Worm (Caenorhabditis elegans) whole organism, L2 larva: ENCODE measurements around the gene R04B3.1.
A peak's percentile ranks its signal among the peaks of the same experiment; 100 is the strongest.

Experiments
- C34F6.9 ChIP-seq: fragments of 150-350 bp; optimal IDR thresholded peaks from 2 replicates; lab custom pipeline; 2014; ENCODE audit warnings: missing biosample characterization, missing genetic modification characterization
- F13H6.1 ChIP-seq: sonication (generic microtip); optimal IDR thresholded peaks from 2 replicates; lab custom pipeline; 2016; ENCODE audit warnings: missing genetic modification characterization, missing compliant biosample characterization
- R02D3.7 ChIP-seq: fragments of 150-350 bp; optimal IDR thresholded peaks from 2 replicates; lab custom pipeline; 2014; ENCODE audit warnings: missing biosample characterization, missing genetic modification characterization
- Y55F3AM.14 ChIP-seq: fragments of 200-800 bp; sonication (Bioruptor generic); optimal IDR thresholded peaks from 2 replicates; lab custom pipeline; 2018; ENCODE audit warnings: mild to moderate bottlenecking, missing genetic modification characterization, missing compliant biosample characterization
- ZK546.5 ChIP-seq: sonication (generic microtip); optimal IDR thresholded peaks from 2 replicates; lab custom pipeline; 2017; ENCODE audit warnings: missing biosample characterization, missing genetic modification characterization
- alr-1 ChIP-seq: fragments of 150-350 bp; optimal IDR thresholded peaks from 2 replicates; lab custom pipeline; 2014; ENCODE audit warnings: missing biosample characterization, missing genetic modification characterization
- aly-2 ChIP-seq: fragments of 150-350 bp; optimal IDR thresholded peaks from 2 replicates; lab custom pipeline; 2014; ENCODE audit warnings: missing biosample characterization, missing genetic modification characterization
- ama-1 ChIP-seq: fragments of 150-350 bp; optimal IDR thresholded peaks from 2 replicates; lab custom pipeline; 2018; ENCODE audit warnings: inconsistent platforms
- ceh-16 ChIP-seq: fragments of 150-350 bp; optimal IDR thresholded peaks from 2 replicates; lab custom pipeline; 2014; ENCODE audit warnings: missing biosample characterization, missing genetic modification characterization
- egl-27 ChIP-seq: sonication (generic microtip); optimal IDR thresholded peaks from 3 replicates; lab custom pipeline; 2017; ENCODE audit warnings: missing biosample characterization, missing genetic modification reagents, missing genetic modification characterization
- elt-1 ChIP-seq: fragments of 150-350 bp; optimal IDR thresholded peaks from 2 replicates; lab custom pipeline; 2014; ENCODE audit warnings: missing biosample characterization, missing genetic modification characterization
- fos-1 ChIP-seq: fragments of 150-350 bp; optimal IDR thresholded peaks from 2 replicates; lab custom pipeline; 2014; ENCODE audit warnings: missing biosample characterization, missing genetic modification characterization
- gmeb-1 ChIP-seq: fragments of 150-350 bp; optimal IDR thresholded peaks from 2 replicates; lab custom pipeline; 2014; ENCODE audit warnings: missing biosample characterization, missing genetic modification characterization
- lin-11 ChIP-seq: fragments of 150-350 bp; sonication (generic microtip); optimal IDR thresholded peaks from 2 replicates; lab custom pipeline; 2014; ENCODE audit warnings: missing biosample characterization, missing genetic modification characterization, inconsistent platforms, mixed read lengths
- lin-13 ChIP-seq: fragments of 150-350 bp; optimal IDR thresholded peaks from 2 replicates; lab custom pipeline; 2014; ENCODE audit warnings: missing biosample characterization, missing genetic modification reagents, missing genetic modification characterization
- lin-39 ChIP-seq: fragments of 150-350 bp; optimal IDR thresholded peaks from 2 replicates; lab custom pipeline; 2014; ENCODE audit warnings: missing biosample characterization, missing genetic modification reagents, missing genetic modification characterization
- lsy-2 ChIP-seq, 2 experiments: fragments of 150-350 bp in 1 of 2; sonication (generic microtip) in 1 of 2; optimal IDR thresholded peaks; 2 replicates each; lab custom pipeline; 2014 to 2017; ENCODE audit warnings: missing biosample characterization in 2 of 2, missing genetic modification characterization in 2 of 2
- mab-5 ChIP-seq: fragments of 150-350 bp; optimal IDR thresholded peaks from 2 replicates; lab custom pipeline; 2014; ENCODE audit warnings: missing biosample characterization, missing genetic modification characterization
- mbf-1 ChIP-seq: sonication (generic microtip); optimal IDR thresholded peaks from 2 replicates; lab custom pipeline; 2017; ENCODE audit warnings: missing biosample characterization, missing genetic modification characterization
- mdl-1 ChIP-seq, 2 experiments: fragments of 150-350 bp in 1 of 2; sonication (generic microtip) in 1 of 2; optimal IDR thresholded peaks; 2 replicates each; lab custom pipeline; 2017; ENCODE audit warnings: missing biosample characterization in 2 of 2, missing genetic modification characterization in 2 of 2
- nhr-10 ChIP-seq: sonication (generic microtip); optimal IDR thresholded peaks from 2 replicates; lab custom pipeline; 2017; ENCODE audit warnings: missing biosample characterization, missing genetic modification characterization
- nhr-11 ChIP-seq: fragments of 150-350 bp; optimal IDR thresholded peaks from 2 replicates; lab custom pipeline; 2014; ENCODE audit warnings: missing biosample characterization, missing genetic modification characterization
- nhr-129 ChIP-seq: fragments of 150-350 bp; optimal IDR thresholded peaks from 2 replicates; lab custom pipeline; 2014; ENCODE audit warnings: missing biosample characterization, missing genetic modification characterization
- nhr-23 ChIP-seq: fragments of 150-350 bp; optimal IDR thresholded peaks from 2 replicates; lab custom pipeline; 2014; ENCODE audit warnings: missing biosample characterization, missing genetic modification reagents, missing genetic modification characterization
- nhr-237 ChIP-seq: fragments of 150-350 bp; optimal IDR thresholded peaks from 2 replicates; lab custom pipeline; 2014; ENCODE audit warnings: missing biosample characterization, missing genetic modification characterization
- nhr-25 ChIP-seq: fragments of 150-350 bp; sonication (generic microtip); optimal IDR thresholded peaks from 3 replicates; lab custom pipeline; 2014; ENCODE audit warnings: missing biosample characterization, missing genetic modification characterization
- nhr-77 ChIP-seq: fragments of 150-350 bp; optimal IDR thresholded peaks from 2 replicates; lab custom pipeline; 2014; ENCODE audit warnings: missing biosample characterization, missing genetic modification characterization
- peb-1 ChIP-seq: fragments of 150-350 bp; optimal IDR thresholded peaks from 2 replicates; lab custom pipeline; 2014; ENCODE audit warnings: missing biosample characterization, missing genetic modification characterization
- sem-4 ChIP-seq: fragments of 150-350 bp; optimal IDR thresholded peaks from 2 replicates; lab custom pipeline; 2014; ENCODE audit warnings: missing biosample characterization, missing genetic modification reagents, missing genetic modification characterization
- skn-1 ChIP-seq: sonication (generic microtip); optimal IDR thresholded peaks from 2 replicates; lab custom pipeline; 2017; ENCODE audit warnings: missing biosample characterization, missing genetic modification characterization
- sma-3 ChIP-seq: sonication (generic microtip); optimal IDR thresholded peaks from 2 replicates; lab custom pipeline; 2016; ENCODE audit warnings: missing genetic modification reagents, missing genetic modification characterization, missing compliant biosample characterization
- sma-9 ChIP-seq, 2 experiments: fragments of 150-350 bp in 1 of 2; sonication (generic microtip) in 1 of 2; optimal IDR thresholded peaks; 2 replicates each; lab custom pipeline; 2014 to 2016; ENCODE audit warnings: missing genetic modification characterization in 2 of 2, mild to moderate bottlenecking in 1 of 2, missing biosample characterization in 1 of 2, missing compliant biosample characterization in 1 of 2, missing genetic modification reagents in 1 of 2, moderate library complexity in 1 of 2
- snpc-4 ChIP-seq: fragments of 150-350 bp; optimal IDR thresholded peaks from 2 replicates; lab custom pipeline; 2014; ENCODE audit warnings: missing biosample characterization, missing genetic modification characterization
- unc-39 ChIP-seq: fragments of 150-350 bp; optimal IDR thresholded peaks from 2 replicates; lab custom pipeline; 2014; ENCODE audit warnings: missing biosample characterization, missing genetic modification characterization
- unc-55 ChIP-seq: fragments of 150-350 bp; sonication (generic microtip); optimal IDR thresholded peaks from 3 replicates; lab custom pipeline; 2014; ENCODE audit warnings: missing biosample characterization, missing genetic modification reagents, missing genetic modification characterization
- unc-62 ChIP-seq: fragments of 150-350 bp; optimal IDR thresholded peaks from 2 replicates; lab custom pipeline; 2014; ENCODE audit warnings: missing biosample characterization, missing genetic modification reagents, missing genetic modification characterization
- ztf-1 ChIP-seq: fragments of 200-800 bp; sonication (Bioruptor generic); conservative IDR thresholded peaks from 2 replicates; pipeline ENCODE4 v1.3.6; 2022; ENCODE audit warnings: missing genetic modification characterization, missing compliant biosample characterization
- ztf-11 ChIP-seq: sonication (generic microtip); optimal IDR thresholded peaks from 2 replicates; lab custom pipeline; 2017; ENCODE audit warnings: missing biosample characterization, missing genetic modification characterization
- ztf-4 ChIP-seq: fragments of 150-350 bp; optimal IDR thresholded peaks from 2 replicates; lab custom pipeline; 2014; ENCODE audit warnings: missing biosample characterization, missing genetic modification characterization

The R04B3.1 gene

DNA sequence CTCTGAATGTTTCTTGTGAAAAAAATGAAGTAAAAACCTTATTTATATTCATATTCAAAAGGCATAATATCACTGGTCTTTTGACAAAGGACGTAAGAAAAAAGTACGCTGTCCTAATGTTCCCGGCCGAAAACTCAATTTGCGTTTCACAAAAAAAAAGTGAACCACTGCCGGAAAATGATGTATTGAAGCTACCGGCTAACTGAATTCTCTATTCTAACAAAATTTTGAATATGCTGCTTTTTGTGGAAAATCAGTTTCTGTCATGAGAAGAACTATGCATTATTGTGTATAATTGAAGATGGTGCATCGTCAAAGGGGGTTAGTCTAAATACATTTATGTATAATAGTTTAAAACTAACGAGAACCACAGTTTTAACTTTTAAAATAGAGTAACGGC, 23.1 kb upstream of the R04B3.1 start:
- no peak for TF ChIP-seq ztf-11 (tag; lab: Kevin White, UChicago)
- TF ChIP-seq nhr-10 (tag; lab: Kevin White, UChicago) = no peak
- no peak for TF ChIP-seq F13H6.1 (tag; lab: Kevin White, UChicago)
- TF ChIP-seq unc-39 (tag; lab: Kevin White, UChicago) = no peak
- no peak for TF ChIP-seq lin-13 (GFP tag; lab: Kevin White, UChicago)
- no peak for TF ChIP-seq Y55F3AM.14
- TF ChIP-seq C34F6.9 (tag; lab: Kevin White, UChicago) = no peak
- TF ChIP-seq aly-2 (tag; lab: Kevin White, UChicago) = no peak
- TF ChIP-seq unc-62 (GFP tag; lab: Kevin White, UChicago) = no peak
- no peak for TF ChIP-seq R02D3.7 (tag; lab: Kevin White, UChicago)
- no peak for TF ChIP-seq ama-1 (lab: Kevin White, UChicago)
- TF ChIP-seq nhr-237 (tag; lab: Kevin White, UChicago) = no peak
- TF ChIP-seq ztf-4 (tag; lab: Kevin White, UChicago) = no peak
- TF ChIP-seq sma-3 (GFP tag; lab: Kevin White, UChicago) = no peak
- no peak for TF ChIP-seq mbf-1 (tag; lab: Kevin White, UChicago)
- no peak for TF ChIP-seq fos-1
- TF ChIP-seq nhr-23 (tag; lab: Kevin White, UChicago) = no peak
- no peak for TF ChIP-seq ztf-1 (GFP tag; lab: Robert Waterston, UW)

- TF ChIP-seq unc-55 (GFP tag; lab: Kevin White, UChicago) (no peak), snpc-4 (peak; percentile 19)
Observed at ce11 chrX:2493586-2494175, 22.5 kb upstream of the R04B3.1 start.

- TF ChIP-seq mdl-1 (tag; optimal IDR thresholded peaks at IDR 0.05; lab: Kevin White, UChicago) = no peak
- no peak for TF ChIP-seq ama-1 (lab: Kevin White, UChicago)
- peak; percentile 2 for TF ChIP-seq lin-11 (tag; lab: Kevin White, UChicago)
- TF ChIP-seq sem-4 (tag; lab: Kevin White, UChicago) = peak; percentile 21
- TF ChIP-seq mbf-1 (tag; lab: Kevin White, UChicago) = no peak
- TF ChIP-seq nhr-10 (tag; lab: Kevin White, UChicago) = no peak
- TF ChIP-seq lsy-2 (tag; optimal IDR thresholded peaks at IDR 0.05; lab: Kevin White, UChicago) = peak in 1 of 2 experiments; percentile 13
- TF ChIP-seq C34F6.9 (tag; lab: Kevin White, UChicago) = peak; percentile 51
- TF ChIP-seq sma-9 (GFP tag; optimal IDR thresholded peaks at IDR 0.05; lab: Kevin White, UChicago) = peak; percentile 14
- TF ChIP-seq sma-9 (tag; optimal IDR thresholded peaks at IDR 0.05; lab: Kevin White, UChicago) = no peak
- TF ChIP-seq, all 48 proteins: peak for 5
Observed at ce11 chrX:2488526-2489098, 17.4 kb upstream of the R04B3.1 start, which contains the start of gene hid-1. hid-1 (plus strand) TSS chrX:2489048.

DNA sequence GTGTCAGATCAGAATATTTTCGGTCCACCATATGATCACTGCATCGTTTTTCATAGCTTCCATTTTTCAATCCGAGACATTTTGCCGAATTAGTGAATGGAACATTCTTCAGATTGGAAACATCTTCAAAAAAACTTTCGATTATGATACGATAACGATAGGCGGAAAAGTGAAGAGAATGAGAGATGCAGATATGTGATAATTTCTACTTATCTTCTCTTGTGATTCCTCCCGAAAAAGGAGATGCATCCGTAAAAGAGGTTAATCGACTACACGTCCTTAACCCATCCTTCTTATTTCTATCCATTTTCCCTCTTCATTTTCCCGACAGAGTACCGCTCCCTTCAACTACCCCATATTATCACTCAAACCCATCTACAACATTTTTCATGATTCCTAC, 11.9 kb upstream of the R04B3.1 start, which contains the start of gene K02E10.4:
Gene K02E10.4, plus strand, starts transcription at position 186 of the 400 bp plus-strand sequence.
- TF ChIP-seq elt-1 (tag; lab: Kevin White, UChicago) = no peak
- no peak for TF ChIP-seq nhr-129 (tag; lab: Kevin White, UChicago)
- TF ChIP-seq peb-1 (tag; lab: Kevin White, UChicago) = no peak
- no peak for TF ChIP-seq unc-55 (GFP tag; lab: Kevin White, UChicago)
- TF ChIP-seq nhr-77 (tag; lab: Kevin White, UChicago) = no peak
- no peak for TF ChIP-seq mdl-1 (tag; optimal IDR thresholded peaks at IDR 0.05; lab: Kevin White, UChicago)
- no peak for TF ChIP-seq lin-39 (tag; lab: Kevin White, UChicago)

DNA sequence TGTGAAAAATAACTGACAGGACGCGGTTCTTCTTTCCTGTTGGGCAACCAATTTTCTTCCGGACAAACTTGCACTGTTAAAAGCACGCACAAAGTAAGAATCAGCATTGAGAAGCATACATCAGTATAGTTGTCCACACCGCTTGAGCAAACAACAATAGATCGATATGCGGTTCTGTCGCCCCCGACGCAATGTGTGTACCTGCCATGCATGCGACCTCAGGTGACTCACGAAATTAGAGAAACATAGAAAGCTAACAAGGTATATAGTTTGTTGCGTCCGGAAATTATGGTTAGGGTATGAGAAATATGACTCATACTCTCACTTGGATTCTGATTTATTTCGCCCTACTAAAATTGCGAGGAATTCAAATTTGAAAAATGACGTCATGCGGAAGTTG, 11.4 kb upstream of the R04B3.1 start, which contains the start of gene K02E10.6:
Gene K02E10.6, minus strand, starts transcription at position 149 of the 400 bp plus-strand sequence.
- TF ChIP-seq mdl-1 (tag; optimal IDR thresholded peaks at IDR 0.05; lab: Kevin White, UChicago) (no peak), fos-1 (peak; percentile 24)

- TF ChIP-seq fos-1 (no peak), ZK546.5 (no peak), mab-5 (no peak), lin-39 (tag; lab: Kevin White, UChicago) (no peak), C34F6.9 (tag; lab: Kevin White, UChicago) (no peak), mdl-1 (tag; optimal IDR thresholded peaks at IDR 0.05; lab: Kevin White, UChicago) (no peak), egl-27 (tag; lab: Kevin White, UChicago) (no peak), peb-1 (tag; lab: Kevin White, UChicago) (no peak), R02D3.7 (tag; lab: Kevin White, UChicago) (no peak), unc-55 (GFP tag; lab: Kevin White, UChicago) (no peak), nhr-11 (tag; lab: Kevin White, UChicago) (no peak), nhr-25 (tag; lab: Kevin White, UChicago) (no peak), snpc-4 (no peak), alr-1 (no peak), nhr-129 (tag; lab: Kevin White, UChicago) (no peak), sma-3 (GFP tag; lab: Kevin White, UChicago) (no peak), skn-1 (tag; lab: Kevin White, UChicago) (no peak), ceh-16 (no peak), gmeb-1 (tag; lab: Kevin White, UChicago) (no peak)
- TF ChIP-seq, all 48 proteins: peak for 0
Observed at ce11 chrX:2478823-2479222, 7.6 kb upstream of the R04B3.1 start, which contains the start of gene K02E10.5. K02E10.5 (minus strand) TSS chrX:2478923.
